Worm (Caenorhabditis elegans): ENCODE results near the gene F54A3.5.
A peak's percentile ranks its signal among the peaks of the same experiment; 100 is the strongest.

Gene F54A3.5

ce11 chrII:2202147-2202546 is 23.4 kb downstream of the F54A3.5 start:
- TF ChIP-seq nhr-12 (tag; optimal IDR thresholded peaks at IDR 0.05), result no peak
- TF ChIP-seq ceh-39 (tag; optimal IDR thresholded peaks at IDR 0.05), result no peak
- TF ChIP-seq mep-1 (tag; optimal IDR thresholded peaks at IDR 0.05), result no peak
- TF ChIP-seq lin-13 (tag; optimal IDR thresholded peaks at IDR 0.05), result no peak
- TF ChIP-seq unc-62 (GFP tag; optimal IDR thresholded peaks at IDR 0.05), result no peak
- no peak for TF ChIP-seq pha-4 (tag; optimal IDR thresholded peaks at IDR 0.05)
- peak; percentile 1 for TF ChIP-seq lsy-2 (tag; optimal IDR thresholded peaks at IDR 0.05)
- TF ChIP-seq mls-2 (tag; optimal IDR thresholded peaks at IDR 0.05), result no peak
- TF ChIP-seq nhr-2 (tag; optimal IDR thresholded peaks at IDR 0.05), result no peak

DNA sequence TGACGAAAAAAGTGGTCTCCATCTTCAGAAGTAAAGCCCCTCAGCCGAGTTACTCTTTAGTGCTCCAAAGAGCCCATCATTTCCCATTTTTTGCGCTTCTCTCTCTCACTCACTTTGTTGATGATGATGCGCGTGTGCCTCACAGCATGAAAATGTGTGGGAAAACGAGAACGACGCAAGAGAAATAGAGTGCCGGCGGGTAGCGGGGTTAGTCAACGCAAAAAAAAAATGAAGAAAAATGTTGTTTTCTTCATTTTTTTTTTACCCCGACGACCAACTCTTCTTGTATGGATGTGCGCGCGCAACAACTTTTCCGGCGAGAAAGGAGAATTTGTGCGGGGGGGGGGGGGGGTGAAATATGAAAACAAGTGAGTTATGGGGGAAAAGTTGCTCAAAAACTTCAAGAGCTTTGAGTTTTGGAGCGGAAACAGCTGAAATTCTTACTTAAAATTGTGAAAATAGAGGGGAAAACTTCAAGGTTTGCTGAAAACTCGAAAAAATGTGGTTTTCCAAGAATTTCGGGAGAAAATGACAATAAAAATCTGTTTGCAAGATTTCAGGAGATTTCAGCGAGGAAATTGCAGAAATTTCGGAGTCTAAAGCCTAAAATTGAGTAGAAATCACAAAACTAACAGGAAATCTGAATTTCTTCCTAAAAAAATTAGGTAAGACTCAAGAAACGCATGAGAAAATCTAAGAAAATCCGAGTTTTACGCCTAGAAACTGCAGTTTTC is 27.8 kb downstream of the F54A3.5 start, which contains the start of gene C33C12.1:
TSS of gene C33C12.1 (plus strand) at position 684 of the 734 bp plus-strand sequence.
- TF ChIP-seq mep-1 (tag; optimal IDR thresholded peaks at IDR 0.05) (no peak), snpc-4 (tag; optimal IDR thresholded peaks at IDR 0.05) (no peak), nhr-12 (tag; optimal IDR thresholded peaks at IDR 0.05) (no peak), ces-1 (GFP tag; optimal IDR thresholded peaks at IDR 0.05) (peak; percentile 38), flh-1 (GFP tag; optimal IDR thresholded peaks at IDR 0.05) (no peak), M03D4.4 (tag; optimal IDR thresholded peaks at IDR 0.05) (no peak), ztf-11 (tag; optimal IDR thresholded peaks at IDR 0.05) (no peak)

DNA sequence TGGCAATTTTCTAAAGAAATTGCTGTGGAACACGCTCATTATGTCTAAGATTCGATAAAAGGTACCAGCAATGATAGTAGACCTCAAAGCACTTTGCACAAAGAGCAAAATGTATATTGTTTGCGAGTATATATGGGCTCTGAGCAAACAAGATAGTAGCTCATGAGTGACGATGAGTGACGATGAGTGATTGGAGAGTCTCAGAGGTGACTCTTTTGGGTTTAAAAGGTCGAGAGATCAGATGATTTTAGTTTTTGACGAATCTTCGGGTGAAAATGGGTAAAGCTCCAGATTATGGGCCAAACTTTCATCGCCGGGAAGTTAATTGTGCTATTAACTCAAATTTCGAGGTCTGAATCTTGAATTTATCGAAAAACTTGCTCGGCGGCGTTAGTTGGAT is 28.8 kb downstream of the F54A3.5 start:
- TF ChIP-seq ztf-11 (tag; optimal IDR thresholded peaks at IDR 0.05) (no peak), nhr-28 (tag; optimal IDR thresholded peaks at IDR 0.05) (no peak), lin-13 (tag; optimal IDR thresholded peaks at IDR 0.05) (no peak), mab-5 (tag; optimal IDR thresholded peaks at IDR 0.05) (no peak), nhr-12 (tag; optimal IDR thresholded peaks at IDR 0.05) (no peak)

DNA sequence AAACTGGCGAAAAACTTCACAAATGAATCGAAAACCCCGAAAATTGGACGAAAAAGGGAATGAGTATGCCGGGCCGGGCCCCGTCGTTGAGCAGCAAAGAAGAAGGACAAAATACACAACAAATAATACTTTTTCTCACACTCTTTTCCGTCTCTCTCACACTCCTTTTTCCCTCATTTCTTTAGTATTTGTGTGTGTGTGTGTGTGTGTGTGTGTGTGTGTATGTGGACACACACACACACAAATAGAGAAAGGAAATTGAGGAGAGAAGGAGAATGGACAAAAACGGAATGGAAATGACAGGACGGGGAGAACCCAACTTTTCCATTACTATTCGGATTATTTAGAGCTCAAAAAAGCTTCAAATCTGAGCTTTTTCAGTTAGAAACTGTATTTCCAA is 30.0 kb downstream of the F54A3.5 start:
- no peak for TF ChIP-seq flh-1 (GFP tag; optimal IDR thresholded peaks at IDR 0.05)
- peak; percentile 27 for TF ChIP-seq mep-1 (tag; optimal IDR thresholded peaks at IDR 0.05)
- no peak for TF ChIP-seq elt-1 (tag; optimal IDR thresholded peaks at IDR 0.05; ENCODE audit: borderline replicate concordance, insufficient read depth)
- TF ChIP-seq lin-32 (GFP tag; optimal IDR thresholded peaks at IDR 0.05), result no peak
- TF ChIP-seq hlh-1 (tag; optimal IDR thresholded peaks at IDR 0.05), result no peak
- peak; percentile 42 for TF ChIP-seq nhr-237 (tag; optimal IDR thresholded peaks at IDR 0.05)
- peak; percentile 10 for TF ChIP-seq sptf-1 (tag; optimal IDR thresholded peaks at IDR 0.05)
- TF ChIP-seq elt-3 (tag; optimal IDR thresholded peaks at IDR 0.05), result no peak
- TF ChIP-seq blmp-1 (tag; optimal IDR thresholded peaks at IDR 0.05), result no peak
- TF ChIP-seq zip-8 (tag; optimal IDR thresholded peaks at IDR 0.05), result no peak
- TF ChIP-seq nhr-76 (tag; optimal IDR thresholded peaks at IDR 0.05), result no peak
- TF ChIP-seq sem-2 (GFP tag; optimal IDR thresholded peaks at IDR 0.05), result no peak
- TF ChIP-seq unc-120 (tag; optimal IDR thresholded peaks at IDR 0.05; ENCODE audit: poor library complexity, severe bottlenecking), result no peak
- no peak for TF ChIP-seq nhr-2 (tag; optimal IDR thresholded peaks at IDR 0.05)
- TF ChIP-seq pha-4 (tag; optimal IDR thresholded peaks at IDR 0.05), result peak; percentile 84
- TF ChIP-seq ham-2 (GFP tag; optimal IDR thresholded peaks at IDR 0.05), result no peak
- TF ChIP-seq snpc-4 (tag; optimal IDR thresholded peaks at IDR 0.05), result no peak
- no peak for TF ChIP-seq nhr-12 (tag; optimal IDR thresholded peaks at IDR 0.05)
- TF ChIP-seq ces-1 (GFP tag; optimal IDR thresholded peaks at IDR 0.05), result peak; percentile 64
- TF ChIP-seq mls-2 (tag; optimal IDR thresholded peaks at IDR 0.05), result no peak
- no peak for TF ChIP-seq nhr-28 (tag; optimal IDR thresholded peaks at IDR 0.05)

DNA sequence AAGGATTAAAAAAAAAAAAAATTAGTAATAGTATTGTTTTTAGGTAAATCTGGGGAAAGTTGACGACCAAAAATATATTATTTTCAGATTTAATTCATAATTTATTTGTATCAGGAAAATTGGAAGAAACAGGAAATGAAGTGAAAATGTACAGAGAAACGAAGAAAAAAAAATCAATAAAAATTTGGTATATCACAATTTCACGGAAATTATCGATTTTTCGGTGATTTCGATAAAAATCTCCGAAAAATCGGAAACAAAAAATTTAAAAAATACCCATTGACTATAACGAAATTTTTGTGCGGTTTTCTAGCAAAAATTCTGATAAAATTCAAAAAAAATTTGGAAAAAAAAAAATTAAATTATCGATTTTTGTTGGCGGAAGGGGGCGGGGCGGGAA is 33.2 kb downstream of the F54A3.5 start:
- no peak for TF ChIP-seq nhr-76 (tag; optimal IDR thresholded peaks at IDR 0.05)
- no peak for TF ChIP-seq unc-62 (GFP tag; optimal IDR thresholded peaks at IDR 0.05)
- no peak for TF ChIP-seq ham-2 (GFP tag; optimal IDR thresholded peaks at IDR 0.05)
- no peak for TF ChIP-seq sptf-1 (tag; optimal IDR thresholded peaks at IDR 0.05)
- TF ChIP-seq lin-13 (tag; optimal IDR thresholded peaks at IDR 0.05), result no peak
- no peak for TF ChIP-seq ztf-11 (tag; optimal IDR thresholded peaks at IDR 0.05)
- no peak for TF ChIP-seq unc-39 (tag; optimal IDR thresholded peaks at IDR 0.05)
- TF ChIP-seq flh-1 (GFP tag; optimal IDR thresholded peaks at IDR 0.05), result no peak
- no peak for TF ChIP-seq unc-120 (tag; optimal IDR thresholded peaks at IDR 0.05; ENCODE audit: poor library complexity, severe bottlenecking)
- no peak for TF ChIP-seq elt-1 (tag; optimal IDR thresholded peaks at IDR 0.05; ENCODE audit: borderline replicate concordance, insufficient read depth)
- TF ChIP-seq ceh-43 (GFP tag; optimal IDR thresholded peaks at IDR 0.05), result no peak
- no peak for TF ChIP-seq sem-2 (GFP tag; optimal IDR thresholded peaks at IDR 0.05)
- TF ChIP-seq nhr-28 (tag; optimal IDR thresholded peaks at IDR 0.05), result no peak
- no peak for TF ChIP-seq nhr-12 (tag; optimal IDR thresholded peaks at IDR 0.05)
- no peak for TF ChIP-seq M03D4.4 (tag; optimal IDR thresholded peaks at IDR 0.05)
- TF ChIP-seq zip-8 (tag; optimal IDR thresholded peaks at IDR 0.05), result no peak
- no peak for TF ChIP-seq mab-5 (tag; optimal IDR thresholded peaks at IDR 0.05)
- TF ChIP-seq lin-32 (GFP tag; optimal IDR thresholded peaks at IDR 0.05), result no peak

All from whole organism, mixed stage, embryonic.